Worm (Caenorhabditis elegans): ENCODE measurements around the gene D2062.1.

The D2062.1 gene

ce11 chrII:2649015-2649414 lies 17.7 kb downstream of the D2062.1 start (continued):
- TF ChIP-seq efl-1 (optimal IDR thresholded peaks at IDR 0.05) (peak; percentile 50 to 61), efl-1 (GFP tag; optimal IDR thresholded peaks at IDR 0.05 in 1 of 2) (peak; percentile 34 to 67), tlp-1 (tag; optimal IDR thresholded peaks at IDR 0.05) (no peak), nhr-12 (tag; optimal IDR thresholded peaks at IDR 0.05) (no peak), ama-1 (optimal IDR thresholded peaks at IDR 0.05) (no peak), nhr-47 (tag; optimal IDR thresholded peaks at IDR 0.05) (peak; percentile 33), vab-15 (tag; optimal IDR thresholded peaks at IDR 0.05) (no peak), nhr-237 (tag; optimal IDR thresholded peaks at IDR 0.05) (no peak), fos-1 (tag; optimal IDR thresholded peaks at IDR 0.05) (no peak), ceh-63 (GFP tag; optimal IDR thresholded peaks at IDR 0.05) (no peak), ceh-90 (tag; optimal IDR thresholded peaks at IDR 0.05) (no peak), lin-14 (GFP tag; optimal IDR thresholded peaks at IDR 0.05) (peak; percentile 76), ets-5 (GFP tag; IDR thresholded peaks at IDR 0.05) (no peak), nhr-28 (tag; optimal IDR thresholded peaks at IDR 0.05) (no peak), isw-1 (GFP tag; IDR thresholded peaks at IDR 0.05) (no peak), C16A3.4 (tag; optimal IDR thresholded peaks at IDR 0.05) (no peak), snpc-4 (tag; optimal IDR thresholded peaks at IDR 0.05) (no peak), Y116A8C.19 (tag; optimal IDR thresholded peaks at IDR 0.05; ENCODE audit: borderline replicate concordance) (no peak), dsc-1 (tag; optimal IDR thresholded peaks at IDR 0.05) (no peak), hlh-17 (GFP tag; optimal IDR thresholded peaks at IDR 0.05; ENCODE audit: borderline replicate concordance) (no peak), mab-9 (GFP tag; IDR thresholded peaks at IDR 0.05) (no peak), jun-1 (tag; optimal IDR thresholded peaks at IDR 0.05) (no peak), aly-2 (tag; optimal IDR thresholded peaks at IDR 0.05) (no peak), aha-1 (tag; optimal IDR thresholded peaks at IDR 0.05) (no peak), ztf-11 (tag; optimal IDR thresholded peaks at IDR 0.05) (no peak), efl-3 (GFP tag; optimal IDR thresholded peaks at IDR 0.05) (no peak), unc-62 (GFP tag; optimal IDR thresholded peaks at IDR 0.05) (no peak), dpl-1 (GFP tag; optimal IDR thresholded peaks at IDR 0.05) (peak; percentile 9 to 54 (median 35)), mef-2 (tag; optimal IDR thresholded peaks at IDR 0.05) (no peak), lin-15B (tag; optimal IDR thresholded peaks at IDR 0.05) (no peak), nhr-19 (GFP tag; conservative IDR thresholded peaks at IDR 0.05) (0 out of 2 replicates have a peak, but pooled peaks have one; percentile 9), tbx-2 (tag; optimal IDR thresholded peaks at IDR 0.05) (no peak), ceh-82 (tag; optimal IDR thresholded peaks at IDR 0.05) (no peak), zip-4 (GFP tag; optimal IDR thresholded peaks at IDR 0.05) (no peak), lir-3 (tag; optimal IDR thresholded peaks at IDR 0.05; ENCODE audit: poor library complexity) (no peak), nhr-76 (tag; optimal IDR thresholded peaks at IDR 0.05) (no peak), pqm-1 (tag; optimal IDR thresholded peaks at IDR 0.05) (no peak), nhr-20 (tag; optimal IDR thresholded peaks at IDR 0.05) (peak; percentile 49), unc-30 (tag; optimal IDR thresholded peaks at IDR 0.05) (no peak), sptf-1 (tag; optimal IDR thresholded peaks at IDR 0.05) (no peak), swsn-7 (tag; optimal IDR thresholded peaks at IDR 0.05) (peak; percentile 47), nhr-85 (tag) (peak; percentile 47), ztf-4 (tag; optimal IDR thresholded peaks at IDR 0.05) (no peak), xbp-1 (tag; optimal IDR thresholded peaks at IDR 0.05) (peak; percentile 21), lin-35 (GFP tag; optimal IDR thresholded peaks at IDR 0.05) (peak; percentile 5 to 11), nhr-90 (tag; optimal IDR thresholded peaks at IDR 0.05; ENCODE audit: poor library complexity) (no peak), nhr-84 (tag; optimal IDR thresholded peaks at IDR 0.05) (no peak)
